Fruit fly (Drosophila melanogaster): Measurements from ENCODE around the gene CG10195.
A peak's percentile ranks its signal among the peaks of the same experiment; 100 is the strongest.

CG10195 gene

dm6 chr2L:19519611-19520010, 35.1 kb upstream of the CG10195 start:
- TF ChIP-seq OdsH (GFP tag; optimal IDR thresholded peaks at IDR 0.05) (no peak), Jra (GFP tag; optimal IDR thresholded peaks at IDR 0.05) (no peak), Vsx2 (GFP tag; optimal IDR thresholded peaks at IDR 0.05; ENCODE audit: partially characterized antibody) (no peak), dsf (GFP tag; optimal IDR thresholded peaks at IDR 0.05; ENCODE audit: borderline replicate concordance) (no peak), br (GFP tag; optimal IDR thresholded peaks at IDR 0.05) (no peak), pan (optimal IDR thresholded peaks at IDR 0.05) (no peak), dl (GFP tag; optimal IDR thresholded peaks at IDR 0.05; ENCODE audit: insufficient read depth in 1 of 2, partially characterized antibody in 2 of 2) (no peak), CrebA (GFP tag; optimal IDR thresholded peaks at IDR 0.05; ENCODE audit: borderline replicate concordance) (no peak), brk (GFP tag; optimal IDR thresholded peaks at IDR 0.05) (no peak)

- TF ChIP-seq psq (GFP tag; optimal IDR thresholded peaks at IDR 0.05) (no peak), sv (GFP tag; optimal IDR thresholded peaks at IDR 0.05) (no peak), h (GFP tag; optimal IDR thresholded peaks at IDR 0.05) (no peak), CrebA (GFP tag; optimal IDR thresholded peaks at IDR 0.05; ENCODE audit: borderline replicate concordance) (no peak), usp (GFP tag; optimal IDR thresholded peaks at IDR 0.05) (no peak), woc (GFP tag; optimal IDR thresholded peaks at IDR 0.05) (no peak), Myc (optimal IDR thresholded peaks at IDR 0.05) (no peak)
Observed at dm6 chr2L:19518636-19519086, 34.2 kb upstream of the CG10195 start, which contains the start of gene CG10132. CG10132 (plus strand) TSS chr2L:19518824.

dm6 chr2L:19517154-19517814, 32.8 kb upstream of the CG10195 start, which contains the start of gene Hasp:
Hasp (minus strand) TSS chr2L:19517204.
- TF ChIP-seq Hr83 (GFP tag; optimal IDR thresholded peaks at IDR 0.05; ENCODE audit: poor library complexity, severe bottlenecking) (no peak), HLH106 (tag; optimal IDR thresholded peaks at IDR 0.05) (peak; percentile 17)

- TF ChIP-seq br (GFP tag; optimal IDR thresholded peaks at IDR 0.05) (no peak), psq (GFP tag; optimal IDR thresholded peaks at IDR 0.05) (peak; percentile 34), rgr (GFP tag; optimal IDR thresholded peaks at IDR 0.05) (no peak)
Observed at dm6 chr2L:19516062-19516461, 31.6 kb upstream of the CG10195 start.

DNA sequence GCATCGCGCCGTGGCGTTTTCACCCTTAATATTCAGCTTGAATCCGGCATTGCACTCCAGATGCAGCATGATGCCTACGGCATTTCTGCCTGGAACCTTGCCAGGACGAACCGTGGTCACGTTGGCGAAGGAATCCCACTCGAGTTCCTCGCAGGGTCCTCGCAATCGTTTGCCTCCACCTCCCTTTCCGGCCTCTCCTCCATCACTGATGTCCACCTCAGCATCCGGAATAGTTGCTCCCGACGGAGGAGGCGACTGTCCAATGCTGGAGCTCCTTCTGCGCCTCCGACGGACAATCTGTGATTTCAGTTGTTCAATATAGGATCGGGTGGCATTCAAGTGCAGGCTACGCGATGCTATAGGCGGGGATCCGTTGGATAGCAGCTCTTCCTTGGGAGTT, 27.7 kb upstream of the CG10195 start:
- TF ChIP-seq OdsH (GFP tag; optimal IDR thresholded peaks at IDR 0.05) (no peak), Vsx2 (GFP tag; optimal IDR thresholded peaks at IDR 0.05; ENCODE audit: partially characterized antibody) (no peak), Myc (optimal IDR thresholded peaks at IDR 0.05) (no peak), pan (optimal IDR thresholded peaks at IDR 0.05) (no peak), Rel (GFP tag; optimal IDR thresholded peaks at IDR 0.05) (no peak), Rel (tag; optimal IDR thresholded peaks at IDR 0.05) (no peak), ey (GFP tag; optimal IDR thresholded peaks at IDR 0.05) (no peak), N (GFP tag; optimal IDR thresholded peaks at IDR 0.05) (no peak), GATAd (GFP tag; optimal IDR thresholded peaks at IDR 0.05) (no peak), fru (GFP tag; optimal IDR thresholded peaks at IDR 0.05) (no peak), CG32264 (GFP tag; optimal IDR thresholded peaks at IDR 0.05) (no peak), dmrt93B (GFP tag; optimal IDR thresholded peaks at IDR 0.05) (no peak), lola (GFP tag; optimal IDR thresholded peaks at IDR 0.05) (no peak), Dfd (GFP tag; optimal IDR thresholded peaks at IDR 0.05) (no peak), usp (GFP tag; optimal IDR thresholded peaks at IDR 0.05) (no peak), jim (GFP tag; optimal IDR thresholded peaks at IDR 0.05) (no peak)

DNA sequence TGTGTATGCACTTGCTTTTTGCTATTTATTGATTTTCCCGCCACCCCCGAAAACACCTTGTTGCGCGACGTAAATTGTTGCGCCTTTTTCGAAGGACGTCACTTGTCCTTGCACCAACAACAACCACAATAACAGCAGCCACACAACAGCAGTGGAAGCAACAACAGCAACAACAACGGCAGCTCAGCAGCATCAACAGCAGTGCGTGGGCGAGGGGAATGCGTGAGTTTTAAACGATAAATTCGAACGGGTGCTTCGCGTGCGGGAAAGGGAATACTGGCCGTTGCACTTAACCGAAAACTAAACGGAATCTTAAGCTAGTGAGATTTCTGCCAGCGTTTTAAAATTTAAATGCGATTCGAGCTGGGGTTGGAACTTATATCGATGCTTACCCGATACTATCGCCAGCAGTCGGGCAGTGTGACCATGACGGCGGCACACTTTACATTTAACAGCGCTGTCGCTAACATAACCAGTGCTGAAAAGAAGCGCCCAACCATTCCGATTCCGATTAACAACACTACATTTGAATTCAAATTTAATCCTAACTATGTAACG, 23.9 kb upstream of the CG10195 start, which contains the start of gene cyst:
cyst (minus strand) TSS at position 404 of the 558 bp plus-strand sequence.
- TF ChIP-seq HLH106 (tag; optimal IDR thresholded peaks at IDR 0.05) (no peak), lola (GFP tag; optimal IDR thresholded peaks at IDR 0.05) (no peak), Myc (optimal IDR thresholded peaks at IDR 0.05) (peak; percentile 19), CrebA (GFP tag; optimal IDR thresholded peaks at IDR 0.05; ENCODE audit: borderline replicate concordance) (no peak), dl (GFP tag; optimal IDR thresholded peaks at IDR 0.05; ENCODE audit: insufficient read depth in 1 of 2, partially characterized antibody in 2 of 2) (no peak), woc (GFP tag; optimal IDR thresholded peaks at IDR 0.05) (no peak), Abd-B (GFP tag; optimal IDR thresholded peaks at IDR 0.05) (no peak), foxo (GFP tag; optimal IDR thresholded peaks at IDR 0.05) (peak in 1 of 2 experiments; percentile 66), usp (GFP tag; optimal IDR thresholded peaks at IDR 0.05) (no peak), OdsH (GFP tag; optimal IDR thresholded peaks at IDR 0.05) (peak; percentile 43), Sp1 (GFP tag; optimal IDR thresholded peaks at IDR 0.05) (no peak), Rel (GFP tag; optimal IDR thresholded peaks at IDR 0.05) (no peak), Rel (tag; optimal IDR thresholded peaks at IDR 0.05) (no peak), psq (GFP tag; optimal IDR thresholded peaks at IDR 0.05) (no peak), Dif (GFP tag; optimal IDR thresholded peaks at IDR 0.05; ENCODE audit: partially characterized antibody) (no peak), sage (GFP tag; optimal IDR thresholded peaks at IDR 0.05) (no peak), N (GFP tag; optimal IDR thresholded peaks at IDR 0.05) (no peak), ey (GFP tag; optimal IDR thresholded peaks at IDR 0.05) (peak; percentile 42), Hnf4 (GFP tag; optimal IDR thresholded peaks at IDR 0.05) (no peak), pan (optimal IDR thresholded peaks at IDR 0.05) (no peak), dsf (GFP tag; optimal IDR thresholded peaks at IDR 0.05; ENCODE audit: borderline replicate concordance) (no peak), Jra (GFP tag; optimal IDR thresholded peaks at IDR 0.05) (no peak), fru (GFP tag; optimal IDR thresholded peaks at IDR 0.05) (peak; percentile 52), Hr78 (GFP tag; optimal IDR thresholded peaks at IDR 0.05) (no peak), CG32264 (GFP tag; optimal IDR thresholded peaks at IDR 0.05) (peak; percentile 13), Dfd (GFP tag; optimal IDR thresholded peaks at IDR 0.05) (no peak)

All from whole organism, wandering third instar larva.